Worm (Caenorhabditis elegans): Measurements from ENCODE around the gene F54D12.7.

ce11 chrII:1362423-1362822 is 22.8 kb downstream of the F54D12.7 start:
- TF ChIP-seq dpff-1 (tag; optimal IDR thresholded peaks at IDR 0.05), result no peak
- TF ChIP-seq egrh-3 (GFP tag; IDR thresholded peaks at IDR 0.05), result no peak
- TF ChIP-seq lsy-27 (tag; optimal IDR thresholded peaks at IDR 0.05; ENCODE audit: borderline replicate concordance, insufficient read depth), result no peak
